Fruit fly (Drosophila melanogaster) whole organism, embryonic: Measurements from ENCODE around the gene CG17637.
"Not testable (repeated sequence)": the region's sequence is repeated elsewhere in the genome, so short reads cannot be mapped to it uniquely, and the experiment has no call there.

Experiments
- CG10321 ChIP-seq: fragments of 200-800 bp; sonication (Bioruptor generic); IDR thresholded peaks from 2 replicates; pipeline ENCODE4 v1.3.6; 2022; ENCODE audit warnings: missing biosample characterization, missing genetic modification characterization
- CG14860 ChIP-seq: fragments of 200-800 bp; sonication (Bioruptor generic); IDR thresholded peaks from 3 replicates; pipeline ENCODE4 v1.3.6; 2022; ENCODE audit warnings: missing biosample characterization, missing genetic modification characterization; ENCODE audit not compliant: partially characterized antibody
- CG15479 ChIP-seq: fragments of 200-800 bp; sonication (Bioruptor generic); optimal IDR thresholded peaks from 3 replicates; lab custom pipeline; 2019; ENCODE audit warnings: missing biosample characterization, mild to moderate bottlenecking, missing genetic modification characterization, moderate library complexity
- CG16813 ChIP-seq: fragments of 200-800 bp; sonication (Bioruptor generic); IDR thresholded peaks from 3 replicates; pipeline ENCODE4 v1.3.6; 2022; ENCODE audit warnings: missing biosample characterization, missing genetic modification characterization; ENCODE audit not compliant: partially characterized antibody
- CG17361 ChIP-seq: fragments of 200-800 bp; sonication (Bioruptor generic); IDR thresholded peaks from 3 replicates; pipeline ENCODE4 v1.3.6; 2022; ENCODE audit warnings: missing biosample characterization, missing genetic modification characterization
- CG17385 ChIP-seq: fragments of 200-800 bp; sonication (Bioruptor generic); optimal IDR thresholded peaks from 3 replicates; lab custom pipeline; 2018; ENCODE audit warnings: missing biosample characterization, mild to moderate bottlenecking, missing genetic modification characterization
- CG2116 ChIP-seq: fragments of 200-800 bp; sonication (Bioruptor generic); optimal IDR thresholded peaks from 3 replicates; lab custom pipeline; 2018; ENCODE audit warnings: missing biosample characterization, mild to moderate bottlenecking, missing genetic modification characterization
- CG2202 ChIP-seq: fragments of 200-800 bp; sonication (Bioruptor generic); optimal IDR thresholded peaks from 2 replicates; lab custom pipeline; 2018; ENCODE audit warnings: missing biosample characterization, mild to moderate bottlenecking, missing genetic modification characterization
- CG32532 ChIP-seq: fragments of 200-800 bp; sonication (Bioruptor generic); IDR thresholded peaks from 2 replicates; pipeline ENCODE4 v1.3.6; 2022; ENCODE audit warnings: missing biosample characterization, missing genetic modification characterization
- CG33557 ChIP-seq: fragments of 200-800 bp; sonication (Bioruptor generic); optimal IDR thresholded peaks from 2 replicates; lab custom pipeline; 2019; ENCODE audit warnings: missing biosample characterization, mild to moderate bottlenecking, missing genetic modification characterization, moderate library complexity
- CG3407 ChIP-seq: fragments of 200-800 bp; sonication (Bioruptor generic); optimal IDR thresholded peaks from 2 replicates; lab custom pipeline; 2018; ENCODE audit warnings: missing biosample characterization, mild to moderate bottlenecking, missing genetic modification characterization
- CG4707 ChIP-seq: fragments of 200-800 bp; sonication (Bioruptor generic); optimal IDR thresholded peaks from 2 replicates; lab custom pipeline; 2018; ENCODE audit warnings: missing biosample characterization, mild to moderate bottlenecking, missing genetic modification characterization, moderate library complexity
- CG6254 ChIP-seq: fragments of 200-800 bp; sonication (Bioruptor generic); optimal IDR thresholded peaks from 3 replicates; lab custom pipeline; 2017; ENCODE audit warnings: mild to moderate bottlenecking, missing biosample characterization, missing genetic modification reagents, missing genetic modification characterization
- CG6791 ChIP-seq: fragments of 200-800 bp; sonication (Bioruptor generic); IDR thresholded peaks from 3 replicates; pipeline ENCODE4 v1.3.6; 2022; ENCODE audit warnings: missing biosample characterization, missing genetic modification characterization; ENCODE audit not compliant: partially characterized antibody
- CG7963 ChIP-seq: fragments of 200-800 bp; sonication (Bioruptor generic); IDR thresholded peaks from 3 replicates; pipeline ENCODE4 v1.3.6; 2022; ENCODE audit warnings: missing biosample characterization, missing genetic modification characterization; ENCODE audit not compliant: partially characterized antibody
- D ChIP-seq, 2 experiments: fragments of 200-800 bp in 1 of 2; fragments of >200 bp in 1 of 2; sonication (Bioruptor generic) in 1 of 2; optimal IDR thresholded peaks; 2 replicates in 1 of 2; 3 replicates in 1 of 2; lab custom pipeline; 2017; ENCODE audit warnings: mild to moderate bottlenecking in 1 of 2, missing biosample characterization in 1 of 2, missing genetic modification characterization in 1 of 2, missing genetic modification reagents in 1 of 2
- Dbx ChIP-seq: fragments of 200-800 bp; sonication (Bioruptor generic); IDR thresholded peaks from 3 replicates; pipeline ENCODE4 v1.3.6; 2022; ENCODE audit warnings: missing biosample characterization, missing genetic modification characterization
- Dll ChIP-seq: fragments of 200-800 bp; sonication (Bioruptor generic); IDR thresholded peaks from 4 replicates; pipeline ENCODE4 v1.3.6; 2022; ENCODE audit warnings: missing biosample characterization, missing genetic modification characterization; ENCODE audit not compliant: partially characterized antibody
- Dp ChIP-seq: fragments of 200-800 bp; sonication (Bioruptor generic); optimal IDR thresholded peaks from 2 replicates; lab custom pipeline; 2018; ENCODE audit warnings: missing biosample characterization, mild to moderate bottlenecking, missing genetic modification characterization, moderate library complexity
- Ets65A ChIP-seq: fragments of 200-800 bp; sonication (Bioruptor generic); peaks from one replicate; lab custom pipeline; 2016; ENCODE audit warnings: missing biosample characterization, missing genetic modification characterization
- Ets97D ChIP-seq: fragments of 200-800 bp; sonication (Bioruptor generic); optimal IDR thresholded peaks from 3 replicates; lab custom pipeline; 2016; ENCODE audit warnings: missing biosample characterization, missing genetic modification characterization
- HLH4C ChIP-seq: fragments of 200-800 bp; sonication (Bioruptor generic); IDR thresholded peaks from 3 replicates; pipeline ENCODE4 v1.3.6; 2022; ENCODE audit warnings: missing biosample characterization, missing genetic modification characterization; ENCODE audit not compliant: partially characterized antibody
- NFAT ChIP-seq: fragments of 200-800 bp; sonication (Bioruptor generic); IDR thresholded peaks from 2 replicates; pipeline ENCODE4 v1.3.6; 2022; ENCODE audit warnings: missing biosample characterization, missing genetic modification characterization
- Pdp1 ChIP-seq, 2 experiments: fragments of 200-800 bp; sonication (Bioruptor generic); optimal IDR thresholded peaks; 3 replicates each; lab custom pipeline; 2016; ENCODE audit warnings: missing biosample characterization in 2 of 2, missing genetic modification characterization in 2 of 2, mild to moderate bottlenecking in 1 of 2, moderate library complexity in 1 of 2
- Scr ChIP-seq: fragments of 200-800 bp; sonication (Bioruptor generic); IDR thresholded peaks from 2 replicates; pipeline ENCODE4 v1.3.6; 2022; ENCODE audit warnings: missing biosample characterization, missing genetic modification characterization; ENCODE audit not compliant: partially characterized antibody
- Spps ChIP-seq: fragments of 200-800 bp; sonication (Bioruptor generic); optimal IDR thresholded peaks from 2 replicates; lab custom pipeline; 2018; ENCODE audit warnings: missing biosample characterization, mild to moderate bottlenecking, missing genetic modification characterization
- abd-A ChIP-seq: fragments of 200-800 bp; sonication (Bioruptor generic); optimal IDR thresholded peaks from 3 replicates; lab custom pipeline; 2019; ENCODE audit warnings: missing biosample characterization, mild to moderate bottlenecking, missing genetic modification characterization, moderate library complexity
- bowl ChIP-seq: fragments of 200-800 bp; sonication (Bioruptor generic); IDR thresholded peaks from 2 replicates; pipeline ENCODE4 v1.3.6; 2022; ENCODE audit warnings: missing biosample characterization, missing genetic modification characterization
- gem ChIP-seq: fragments of 200-800 bp; sonication (Bioruptor generic); optimal IDR thresholded peaks from 2 replicates; lab custom pipeline; 2019; ENCODE audit warnings: missing biosample characterization, mild to moderate bottlenecking, missing genetic modification characterization, moderate library complexity
- inv ChIP-seq: fragments of 200-800 bp; sonication (Bioruptor generic); IDR thresholded peaks from 2 replicates; pipeline ENCODE4 v1.3.6; 2022; ENCODE audit warnings: missing biosample characterization, missing genetic modification characterization; ENCODE audit not compliant: partially characterized antibody
- knrl ChIP-seq: fragments of 200-800 bp; sonication (Bioruptor generic); IDR thresholded peaks from 3 replicates; pipeline ENCODE4 v1.3.6; 2022; ENCODE audit warnings: missing biosample characterization, missing genetic modification characterization; ENCODE audit not compliant: partially characterized antibody
- lola ChIP-seq, 3 experiments: fragments of >200 bp in 2 of 3; fragments of 200-800 bp in 1 of 3; sonication (Bioruptor generic) in 1 of 3; optimal IDR thresholded peaks; 2 replicates each; lab custom pipeline; 2017 to 2019; ENCODE audit warnings: missing biosample characterization in 3 of 3, missing genetic modification characterization in 3 of 3, mild to moderate bottlenecking in 1 of 3, moderate library complexity in 1 of 3
- mld ChIP-seq: fragments of 200-800 bp; sonication (Bioruptor generic); IDR thresholded peaks from 3 replicates; pipeline ENCODE4 v1.3.6; 2022; ENCODE audit warnings: missing biosample characterization, missing genetic modification characterization; ENCODE audit not compliant: partially characterized antibody
- nerfin-2 ChIP-seq: fragments of 200-800 bp; sonication (Bioruptor generic); IDR thresholded peaks from 2 replicates; pipeline ENCODE4 v1.3.6; 2022; ENCODE audit warnings: missing biosample characterization, missing genetic modification characterization; ENCODE audit not compliant: partially characterized antibody
- onecut ChIP-seq: fragments of 200-800 bp; sonication (Bioruptor generic); IDR thresholded peaks from 2 replicates; pipeline ENCODE4 v1.3.6; 2022; ENCODE audit warnings: missing biosample characterization, missing genetic modification characterization
- otp ChIP-seq: fragments of 200-800 bp; sonication (Bioruptor generic); IDR thresholded peaks from 3 replicates; pipeline ENCODE4, ENCODE4 v1.3.6; 2022; ENCODE audit warnings: missing biosample characterization, missing genetic modification characterization
- salm ChIP-seq: fragments of 200-800 bp; sonication (Bioruptor generic); optimal IDR thresholded peaks from 2 replicates; lab custom pipeline; 2018; ENCODE audit warnings: missing biosample characterization, mild to moderate bottlenecking, missing genetic modification characterization
- sens ChIP-seq: fragments of 200-800 bp; sonication (Bioruptor generic); peaks from one replicate; lab custom pipeline; 2016; ENCODE audit warnings: missing biosample characterization, missing genetic modification characterization
- stc ChIP-seq: fragments of 200-800 bp; sonication (Bioruptor generic); IDR thresholded peaks from 2 replicates; pipeline ENCODE4 v1.3.6; 2022; ENCODE audit warnings: missing biosample characterization, missing genetic modification characterization
- tna ChIP-seq: fragments of 200-800 bp; sonication (Bioruptor generic); IDR thresholded peaks from 2 replicates; pipeline ENCODE4 v1.3.6; 2022; ENCODE audit warnings: missing biosample characterization, missing genetic modification characterization; ENCODE audit not compliant: partially characterized antibody
- trem ChIP-seq: fragments of 200-800 bp; optimal IDR thresholded peaks from 3 replicates; lab custom pipeline; 2019; ENCODE audit warnings: missing biosample characterization, mild to moderate bottlenecking, missing genetic modification characterization, moderate library complexity
- vnd ChIP-seq: fragments of 200-800 bp; sonication (Bioruptor generic); IDR thresholded peaks from 3 replicates; pipeline ENCODE4 v1.3.6; 2022; ENCODE audit warnings: missing biosample characterization, missing genetic modification characterization; ENCODE audit not compliant: partially characterized antibody

The CG17637 gene

DNA sequence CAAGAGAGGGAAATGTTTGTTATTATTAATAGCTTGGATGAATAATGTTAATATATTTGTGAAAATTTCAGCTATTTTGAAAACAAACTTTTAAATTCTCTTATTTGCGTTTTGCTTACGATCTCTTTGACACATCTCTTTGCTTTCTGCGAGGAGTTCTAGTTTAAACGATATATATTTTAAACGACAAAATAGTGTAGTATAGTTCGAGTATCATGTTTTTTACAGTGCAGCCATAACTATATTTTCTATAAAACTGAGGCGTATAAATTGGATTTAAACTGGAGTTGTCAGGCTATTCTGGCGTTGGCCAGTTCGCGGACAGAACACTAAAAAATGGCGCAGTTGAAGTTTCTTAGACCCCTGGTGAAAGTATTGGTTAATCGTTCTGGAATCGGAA lies 4.5 kb upstream of the CG17637 start, which contains the start of gene CG18281:
TSS of gene CG18281 (plus strand) at position 301 of the 400 bp plus-strand sequence.
- TF ChIP-seq CG2116 (GFP tag; lab: Kevin White, UChicago); abd-A (tag; lab: Kevin White, UChicago); salm (tag; lab: Kevin White, UChicago): not testable (repeated sequence)

DNA sequence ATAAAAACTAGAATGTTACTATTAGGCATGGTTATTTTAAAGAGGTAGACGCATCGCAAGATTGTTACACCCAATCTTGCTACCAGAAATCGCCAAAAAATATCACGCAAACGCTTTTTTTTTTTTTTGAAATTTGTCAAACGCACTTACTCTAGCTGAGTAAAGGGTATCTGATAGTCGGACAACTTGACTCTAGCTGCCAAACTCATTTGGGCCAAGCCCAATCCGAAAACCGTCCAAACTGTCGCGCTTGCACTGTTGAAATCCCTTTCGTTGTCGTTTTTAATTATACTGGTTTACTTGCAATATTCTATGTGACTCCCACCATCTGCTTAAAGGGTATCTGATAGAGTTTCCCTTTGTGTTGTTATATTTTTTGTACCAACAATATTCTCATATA lies 730 bp upstream of the CG17637 start:
- TF ChIP-seq vnd (0 out of 3 replicates have a peak, but pooled peaks have one; percentile 36), HLH4C (GFP tag; lab: Robert Waterston, UW) (peak; percentile 62; the same call in 2 of the 3 replicates), CG4707 (no peak), inv (GFP tag; lab: Robert Waterston, UW) (peak; percentile 25; the same call in 1 of the 2 replicates), CG7963 (GFP tag; lab: Robert Waterston, UW) (peak; percentile 42; the same call in 2 of the 3 replicates), Dll (GFP tag; lab: Robert Waterston, UW) (0 out of 4 replicates have a peak, but pooled peaks have one; percentile 24), CG6791 (GFP tag; lab: Robert Waterston, UW) (peak; percentile 54; the same call in 2 of the 3 replicates), Scr (GFP tag; lab: Robert Waterston, UW) (peak; percentile 46), CG16813 (GFP tag; lab: Robert Waterston, UW) (peak; percentile 78), tna (GFP tag; lab: Robert Waterston, UW) (peak; percentile 50; the same call in 1 of the 2 replicates), mld (GFP tag; lab: Robert Waterston, UW) (0 out of 3 replicates have a peak, but pooled peaks have one; percentile 35), CG17385 (GFP tag; lab: Kevin White, UChicago) (no peak), otp (no peak), nerfin-2 (peak; percentile 54), knrl (GFP tag; lab: Robert Waterston, UW) (peak; percentile 11; the same call in 1 of the 3 replicates), CG14860 (peak; percentile 58; the same call in 2 of the 3 replicates), Ets65A (GFP tag; lab: Kevin White, UChicago) (peak; percentile 52), CG3407 (GFP tag; lab: Kevin White, UChicago) (no peak)

DNA sequence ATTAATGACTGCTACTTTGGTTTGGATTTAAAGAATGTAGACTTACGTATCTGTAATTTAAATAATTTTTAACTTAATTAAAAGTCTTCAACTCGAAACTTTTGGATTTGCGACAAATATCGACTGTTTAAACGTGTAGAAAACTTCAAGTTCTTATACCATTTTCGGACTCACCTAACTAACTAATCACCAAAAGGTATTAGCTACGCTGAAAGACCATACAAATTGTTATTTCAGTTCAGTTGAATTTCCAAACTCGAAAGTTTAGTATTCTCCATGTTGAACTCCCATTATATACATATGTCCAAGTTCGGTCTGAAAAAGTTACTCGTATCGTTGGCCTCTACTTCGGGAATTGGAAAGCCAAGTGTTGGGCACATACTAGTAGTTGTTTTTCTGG lies 1.7 kb downstream of the CG17637 start, which contains the start of gene CG5078:
TSS of gene CG5078 (plus strand) at position 301 of the 400 bp plus-strand sequence.
- TF ChIP-seq sens (GFP tag; lab: Kevin White, UChicago) = peak; percentile 2
- peak; percentile 66 for TF ChIP-seq Ets65A (GFP tag; lab: Kevin White, UChicago)
- no peak for TF ChIP-seq CG17361 (GFP tag; lab: Robert Waterston, UW)
- TF ChIP-seq CG10321 = no peak
- TF ChIP-seq, all 482 proteins: peak for 2

DNA sequence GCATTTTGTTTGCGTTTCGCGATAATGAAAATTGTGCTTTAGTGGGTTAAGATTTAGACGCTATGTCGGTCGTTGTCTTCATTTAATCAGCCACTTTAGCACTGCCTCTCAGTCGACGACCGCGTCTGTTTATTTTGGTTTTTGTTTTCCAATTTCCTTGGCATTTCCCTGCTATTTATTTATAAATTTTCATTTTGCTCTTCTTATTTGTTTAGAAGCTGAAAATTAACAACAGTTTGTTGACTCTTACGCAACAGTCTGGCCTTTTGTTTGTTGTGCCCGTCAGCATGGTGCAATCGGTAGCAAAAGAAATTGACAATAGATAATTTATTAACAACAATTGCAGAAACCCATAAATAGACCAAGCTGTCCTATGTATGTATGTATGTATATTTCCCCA lies 3.6 kb downstream of the CG17637 start:
- TF ChIP-seq Spps (tag; lab: Kevin White, UChicago) (peak; percentile 33), CG32532 (no peak), gem (tag; lab: Kevin White, UChicago) (peak; percentile 22), CG15479 (no peak), Dp (GFP tag; lab: Kevin White, UChicago) (no peak), CG33557 (GFP tag; lab: Kevin White, UChicago) (peak; percentile 15), CG6254 (peak; percentile 49), D (optimal IDR thresholded peaks at IDR 0.05; lab: Kevin White, UChicago) (no peak), D (GFP tag; optimal IDR thresholded peaks at IDR 0.05; lab: Kevin White, UChicago) (peak; percentile 25), onecut (peak; percentile 3; the same call in 1 of the 2 replicates), stc (GFP tag; lab: Robert Waterston, UW) (0 out of 2 replicates have a peak, but pooled peaks have one; percentile 42), bowl (0 out of 2 replicates have a peak, but pooled peaks have one; percentile 12), trem (tag; lab: Kevin White, UChicago) (peak; percentile 10), Dbx (GFP tag; lab: Robert Waterston, UW) (0 out of 3 replicates have a peak, but pooled peaks have one; percentile 40), CG3407 (GFP tag; lab: Kevin White, UChicago) (peak; percentile 38), otp (0 out of 3 replicates have a peak, but pooled peaks have one; percentile 28), Ets97D (GFP tag; lab: Kevin White, UChicago) (no peak), Pdp1 (GFP tag; optimal IDR thresholded peaks at IDR 0.05; lab: Kevin White, UChicago) (peak in 1 of 2 experiments; percentile 94), lola (GFP tag; optimal IDR thresholded peaks at IDR 0.05; lab: Kevin White, UChicago) (peak in 1 of 3 experiments; percentile 14), CG2202 (tag; lab: Kevin White, UChicago) (peak; percentile 26), NFAT (GFP tag; lab: Robert Waterston, UW) (no peak)
